Worm (Caenorhabditis elegans) whole organism, midembryonic: ENCODE data around the gene blos-1.

ENCODE experiments used
- flt-1 ChIP-seq: fragments of 200-800 bp; sonication (Bioruptor generic); IDR thresholded peaks from 2 replicates; pipeline ENCODE4 v1.3.6; 2022; ENCODE audit warnings: missing genetic modification characterization, missing compliant biosample characterization
- klf-2 ChIP-seq: fragments of 200-800 bp; sonication (Bioruptor generic); conservative IDR thresholded peaks from 2 replicates; pipeline ENCODE4 v1.3.6; 2022; ENCODE audit warnings: missing genetic modification reagents, missing genetic modification characterization, missing compliant biosample characterization
- tab-1 ChIP-seq: fragments of 200-800 bp; sonication (Bioruptor generic); IDR thresholded peaks from 2 replicates; pipeline ENCODE4 v1.3.6; 2022; ENCODE audit warnings: missing genetic modification characterization, missing compliant biosample characterization
- ztf-23 ChIP-seq: fragments of 200-800 bp; sonication (Bioruptor generic); IDR thresholded peaks from 2 replicates; pipeline ENCODE4 v1.3.6; 2022; ENCODE audit warnings: missing genetic modification reagents, missing genetic modification characterization, missing compliant biosample characterization

DNA sequence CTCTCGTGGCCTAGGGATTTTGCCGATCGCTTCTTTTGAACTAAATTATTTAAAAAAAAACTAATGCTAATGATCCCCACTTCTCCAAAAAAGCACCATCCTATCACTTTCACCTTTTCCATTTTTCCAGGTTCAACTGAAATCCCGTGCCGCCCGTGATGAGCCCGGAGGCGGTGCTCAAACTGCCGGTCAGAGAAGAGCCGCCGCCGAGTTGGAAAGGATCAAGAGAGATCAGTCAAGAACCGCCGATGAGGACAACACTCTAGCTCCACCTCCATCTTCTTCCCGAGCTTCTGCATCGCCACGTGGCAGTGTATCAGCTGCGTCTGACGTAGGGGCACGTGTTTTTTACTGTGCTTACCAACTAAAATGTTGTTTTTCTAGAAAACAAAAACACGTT is 41.6 kb upstream of the blos-1 start:
- no peak for TF ChIP-seq klf-2
- TF ChIP-seq flt-1 (GFP tag; lab: Robert Waterston, UW) = no peak
- TF ChIP-seq tab-1 (GFP tag; lab: Robert Waterston, UW) = no peak
- no peak for TF ChIP-seq ztf-23 (GFP tag; lab: Robert Waterston, UW)
